Worm (Caenorhabditis elegans) whole organism, midembryonic: Measurements from ENCODE around the gene sru-31.

Experiments
- T22C8.4 ChIP-seq: fragments of 200-800 bp; sonication (Bioruptor generic); IDR thresholded peaks from 2 replicates; pipeline ENCODE4 v1.3.6; 2022; ENCODE audit warnings: missing genetic modification characterization, missing compliant biosample characterization
- cog-1 ChIP-seq: sonication (generic microtip); optimal IDR thresholded peaks from 2 replicates; lab custom pipeline; 2016; ENCODE audit warnings: missing genetic modification characterization, missing compliant biosample characterization
- flt-1 ChIP-seq: fragments of 200-800 bp; sonication (Bioruptor generic); IDR thresholded peaks from 2 replicates; pipeline ENCODE4 v1.3.6; 2022; ENCODE audit warnings: missing genetic modification characterization, missing compliant biosample characterization
- klf-2 ChIP-seq: fragments of 200-800 bp; sonication (Bioruptor generic); conservative IDR thresholded peaks from 2 replicates; pipeline ENCODE4 v1.3.6; 2022; ENCODE audit warnings: missing genetic modification reagents, missing genetic modification characterization, missing compliant biosample characterization
- med-1 ChIP-seq: sonication (generic microtip); optimal IDR thresholded peaks from 2 replicates; lab custom pipeline; 2017; ENCODE audit warnings: missing genetic modification characterization, mild to moderate bottlenecking, missing compliant biosample characterization, antibody characterized with exemption, missing genetic modification reagents; ENCODE audit not compliant: insufficient read depth
- ref-1 ChIP-seq: fragments of 200-800 bp; sonication (Bioruptor generic); conservative IDR thresholded peaks from 2 replicates; pipeline ENCODE4 v1.3.6; 2022; ENCODE audit warnings: missing genetic modification reagents, missing genetic modification characterization, missing compliant biosample characterization
- tab-1 ChIP-seq: fragments of 200-800 bp; sonication (Bioruptor generic); IDR thresholded peaks from 2 replicates; pipeline ENCODE4 v1.3.6; 2022; ENCODE audit warnings: missing genetic modification characterization, missing compliant biosample characterization
- ztf-23 ChIP-seq: fragments of 200-800 bp; sonication (Bioruptor generic); IDR thresholded peaks from 2 replicates; pipeline ENCODE4 v1.3.6; 2022; ENCODE audit warnings: missing genetic modification reagents, missing genetic modification characterization, missing compliant biosample characterization
- ztf-29 ChIP-seq: fragments of 200-800 bp; sonication (Bioruptor generic); IDR thresholded peaks from 2 replicates; pipeline ENCODE4 v1.3.6; 2022; ENCODE audit warnings: missing genetic modification reagents, missing genetic modification characterization, missing compliant biosample characterization

The sru-31 gene

ce11 chrV:9816390-9816789 lies at the start of gene sru-31:
sru-31 (plus strand) TSS chrV:9816690.
- TF ChIP-seq cog-1 (tag; lab: Kevin White, UChicago) (no peak), tab-1 (GFP tag; lab: Robert Waterston, UW) (no peak), ztf-23 (GFP tag; lab: Robert Waterston, UW) (no peak), T22C8.4 (GFP tag; lab: Robert Waterston, UW) (no peak), med-1 (GFP tag; lab: Kevin White, UChicago) (no peak), ref-1 (GFP tag; lab: Robert Waterston, UW) (no peak), klf-2 (no peak), flt-1 (no peak), ztf-29 (GFP tag; lab: Robert Waterston, UW) (no peak)

- no peak for TF ChIP-seq klf-2
- TF ChIP-seq med-1 (GFP tag; lab: Kevin White, UChicago) = no peak
- TF ChIP-seq tab-1 (GFP tag; lab: Robert Waterston, UW) = no peak
- TF ChIP-seq T22C8.4 (GFP tag; lab: Robert Waterston, UW) = no peak
- TF ChIP-seq ztf-23 (GFP tag; lab: Robert Waterston, UW) = no peak
- TF ChIP-seq flt-1 = no peak
- no peak for TF ChIP-seq ref-1 (GFP tag; lab: Robert Waterston, UW)
- TF ChIP-seq ztf-29 (GFP tag; lab: Robert Waterston, UW) = no peak
- TF ChIP-seq cog-1 (tag; lab: Kevin White, UChicago) = no peak
Measured at ce11 chrV:9767941-9768340, 48.5 kb upstream of the sru-31 start.

- TF ChIP-seq med-1 (GFP tag; lab: Kevin White, UChicago) (no peak), flt-1 (0 out of 2 replicates have a peak, but pooled peaks have one; percentile 27)
Measured at ce11 chrV:9768828-9769778, 47.4 kb upstream of the sru-31 start, which contains the start of gene unc-42. unc-42 (minus strand) TSS chrV:9769391.

ce11 chrV:9771311-9771710 lies 45.2 kb upstream of the sru-31 start:
- TF ChIP-seq ref-1 (GFP tag; lab: Robert Waterston, UW) (no peak), med-1 (GFP tag; lab: Kevin White, UChicago) (no peak), ztf-29 (GFP tag; lab: Robert Waterston, UW) (no peak), T22C8.4 (GFP tag; lab: Robert Waterston, UW) (no peak), klf-2 (no peak), cog-1 (tag; lab: Kevin White, UChicago) (no peak), ztf-23 (GFP tag; lab: Robert Waterston, UW) (no peak), tab-1 (GFP tag; lab: Robert Waterston, UW) (no peak), flt-1 (no peak)

- TF ChIP-seq ref-1 (GFP tag; lab: Robert Waterston, UW) = no peak
- TF ChIP-seq cog-1 (tag; lab: Kevin White, UChicago) = no peak
- no peak for TF ChIP-seq med-1 (GFP tag; lab: Kevin White, UChicago)
- TF ChIP-seq flt-1 = no peak
- TF ChIP-seq T22C8.4 (GFP tag; lab: Robert Waterston, UW) = no peak
- no peak for TF ChIP-seq ztf-29 (GFP tag; lab: Robert Waterston, UW)
- no peak for TF ChIP-seq klf-2
- TF ChIP-seq ztf-23 (GFP tag; lab: Robert Waterston, UW) = no peak
- no peak for TF ChIP-seq tab-1 (GFP tag; lab: Robert Waterston, UW)
Measured at ce11 chrV:9771970-9772369, 44.5 kb upstream of the sru-31 start, which contains the start of gene F46B6.2. F46B6.2 (plus strand) TSS chrV:9772285.

- TF ChIP-seq ztf-29 (GFP tag; lab: Robert Waterston, UW) (no peak), cog-1 (tag; lab: Kevin White, UChicago) (no peak), ztf-23 (GFP tag; lab: Robert Waterston, UW) (no peak), T22C8.4 (GFP tag; lab: Robert Waterston, UW) (no peak), tab-1 (GFP tag; lab: Robert Waterston, UW) (no peak), med-1 (GFP tag; lab: Kevin White, UChicago) (no peak), ref-1 (GFP tag; lab: Robert Waterston, UW) (no peak), flt-1 (no peak), klf-2 (no peak)
Measured at ce11 chrV:9775734-9776133, 40.8 kb upstream of the sru-31 start, which contains the start of gene F46B6.12. F46B6.12 (minus strand) TSS chrV:9775834.

ce11 chrV:9777645-9778044 lies 38.8 kb upstream of the sru-31 start, which contains the start of gene smg-4:
smg-4 (minus strand) TSS chrV:9777745.
- TF ChIP-seq klf-2 = no peak
- no peak for TF ChIP-seq med-1 (GFP tag; lab: Kevin White, UChicago)
- no peak for TF ChIP-seq ztf-23 (GFP tag; lab: Robert Waterston, UW)
- TF ChIP-seq ref-1 (GFP tag; lab: Robert Waterston, UW) = no peak
- no peak for TF ChIP-seq flt-1
- no peak for TF ChIP-seq tab-1 (GFP tag; lab: Robert Waterston, UW)
- no peak for TF ChIP-seq ztf-29 (GFP tag; lab: Robert Waterston, UW)
- no peak for TF ChIP-seq T22C8.4 (GFP tag; lab: Robert Waterston, UW)
- TF ChIP-seq cog-1 (tag; lab: Kevin White, UChicago) = no peak

ce11 chrV:9779418-9779817 lies 37.1 kb upstream of the sru-31 start, which contains the start of gene F46B6.4:
F46B6.4 (minus strand) TSS chrV:9779518.
- no peak for TF ChIP-seq cog-1 (tag; lab: Kevin White, UChicago)
- no peak for TF ChIP-seq T22C8.4 (GFP tag; lab: Robert Waterston, UW)
- TF ChIP-seq ztf-23 (GFP tag; lab: Robert Waterston, UW) = no peak
- no peak for TF ChIP-seq tab-1 (GFP tag; lab: Robert Waterston, UW)
- TF ChIP-seq flt-1 = no peak
- TF ChIP-seq ztf-29 (GFP tag; lab: Robert Waterston, UW) = no peak
- no peak for TF ChIP-seq med-1 (GFP tag; lab: Kevin White, UChicago)
- no peak for TF ChIP-seq klf-2
- TF ChIP-seq ref-1 (GFP tag; lab: Robert Waterston, UW) = no peak

- no peak for TF ChIP-seq tab-1 (GFP tag; lab: Robert Waterston, UW)
- peak; percentile 30; the same call in 1 of the 2 replicates for TF ChIP-seq T22C8.4 (GFP tag; lab: Robert Waterston, UW)
Measured at ce11 chrV:9782045-9782444, 34.4 kb upstream of the sru-31 start.
